Worm (Caenorhabditis elegans): ENCODE data around the gene algn-3.
A peak's percentile ranks its signal among the peaks of the same experiment; 100 is the strongest.

The algn-3 gene

ce11 chrII:14171558-14171957, 38.9 kb upstream of the algn-3 start, which contains the start of gene eat-2:
TSS of gene eat-2 (minus strand) at chrII:14171658.
- TF ChIP-seq lsy-27 (tag; optimal IDR thresholded peaks at IDR 0.05; ENCODE audit: borderline replicate concordance, insufficient read depth) (no peak), unc-130 (GFP tag; optimal IDR thresholded peaks at IDR 0.05) (no peak), lin-26 (GFP tag; IDR thresholded peaks at IDR 0.05) (no peak), athp-1 (tag; optimal IDR thresholded peaks at IDR 0.05) (no peak), ceh-58 (GFP tag; IDR thresholded peaks at IDR 0.05) (no peak), die-1 (tag; optimal IDR thresholded peaks at IDR 0.05) (no peak)

ce11 chrII:14165430-14165929, 32.8 kb upstream of the algn-3 start:
- no peak for TF ChIP-seq hsf-1 (GFP tag; IDR thresholded peaks at IDR 0.05)
- no peak for TF ChIP-seq lin-40 (tag; optimal IDR thresholded peaks at IDR 0.05)
- TF ChIP-seq ztf-18 (tag; optimal IDR thresholded peaks at IDR 0.05): no peak
- peak; percentile 81 for TF ChIP-seq egrh-3 (GFP tag; IDR thresholded peaks at IDR 0.05)
- no peak for TF ChIP-seq hlh-12 (tag; optimal IDR thresholded peaks at IDR 0.05)
- no peak for TF ChIP-seq B0261.1 (tag; optimal IDR thresholded peaks at IDR 0.05)
- no peak for TF ChIP-seq pha-4 (tag; optimal IDR thresholded peaks at IDR 0.05)
- TF ChIP-seq hrde-1 (tag; optimal IDR thresholded peaks at IDR 0.05; ENCODE audit: borderline replicate concordance): no peak
- no peak for TF ChIP-seq sea-2 (GFP tag; IDR thresholded peaks at IDR 0.05)
- no peak for TF ChIP-seq somi-1 (GFP tag; optimal IDR thresholded peaks at IDR 0.05)
- TF ChIP-seq dox-1 (GFP tag; IDR thresholded peaks at IDR 0.05): no peak
- no peak for TF ChIP-seq bed-2 (GFP tag; IDR thresholded peaks at IDR 0.05)
- no peak for TF ChIP-seq egl-44 (GFP tag; IDR thresholded peaks at IDR 0.05)
- TF ChIP-seq nfya-2 (GFP tag; IDR thresholded peaks at IDR 0.05): no peak
- TF ChIP-seq cebp-1 (GFP tag; IDR thresholded peaks at IDR 0.05): 0 out of 2 replicates have a peak, but pooled peaks have one; percentile 20
- no peak for TF ChIP-seq cebp-1 (tag; optimal IDR thresholded peaks at IDR 0.05)
- no peak for TF ChIP-seq lin-54 (GFP tag; optimal IDR thresholded peaks at IDR 0.05)
- TF ChIP-seq sdz-38 (tag; optimal IDR thresholded peaks at IDR 0.05): no peak
- peak; percentile 78 for TF ChIP-seq zfh-2 (GFP tag; conservative IDR thresholded peaks at IDR 0.05)

DNA sequence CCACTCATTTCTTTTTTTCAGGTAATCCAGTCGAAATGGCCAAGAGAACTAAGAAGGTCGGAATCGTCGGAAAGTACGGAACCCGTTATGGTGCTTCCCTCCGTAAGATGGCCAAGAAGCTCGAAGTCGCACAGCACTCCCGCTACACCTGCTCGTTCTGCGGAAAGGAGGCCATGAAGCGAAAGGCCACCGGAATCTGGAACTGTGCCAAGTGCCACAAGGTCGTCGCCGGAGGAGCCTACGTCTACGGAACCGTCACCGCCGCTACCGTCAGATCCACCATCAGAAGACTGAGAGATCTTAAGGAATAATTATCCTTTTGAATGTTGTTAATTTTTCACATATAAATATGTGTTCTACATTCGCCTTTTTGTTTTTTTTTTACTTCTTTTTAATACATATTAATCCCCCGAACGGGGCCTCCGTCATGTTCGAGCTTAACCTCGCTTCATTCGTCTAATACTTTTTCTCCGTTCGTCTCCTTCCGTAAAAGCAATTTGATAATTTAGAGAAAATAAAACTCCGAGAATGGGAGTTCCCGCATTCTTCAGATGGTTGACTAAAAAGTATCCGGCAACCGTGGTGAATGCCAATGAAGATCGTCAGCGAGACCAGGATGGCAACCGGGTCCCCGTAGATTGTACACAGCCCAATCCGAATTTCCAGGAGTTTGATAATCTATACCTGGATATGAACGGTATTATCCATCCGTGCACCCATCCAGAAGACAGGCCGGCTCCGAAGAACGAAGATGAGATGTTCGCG, 22.8 kb upstream of the algn-3 start, which contains the start of the genes rpl-43 and xrn-2:
rpl-43 (plus strand) TSS at position 36 of the 765 bp plus-strand sequence.
xrn-2 (plus strand) TSS at position 510 of the 765 bp plus-strand sequence.
- TF ChIP-seq efl-1 (GFP tag; optimal IDR thresholded peaks at IDR 0.05) (peak; percentile 7), rec-8 (tag; optimal IDR thresholded peaks at IDR 0.05) (peak in 1 of 2 experiments; percentile 70), hmg-1.2 (GFP tag; IDR thresholded peaks at IDR 0.05) (peak; percentile 39), Y79H2A.3 (GFP tag; conservative IDR thresholded peaks at IDR 0.05) (peak; percentile 83; the same call in 1 of the 2 replicates), lin-40 (tag; optimal IDR thresholded peaks at IDR 0.05) (no peak), lin-35 (GFP tag; optimal IDR thresholded peaks at IDR 0.05) (no peak), pbrm-1 (GFP tag; IDR thresholded peaks at IDR 0.05) (peak; percentile 60), F52B5.7 (tag; optimal IDR thresholded peaks at IDR 0.05) (peak; percentile 69), attf-6 (GFP tag; IDR thresholded peaks at IDR 0.05) (peak; percentile 87), die-1 (tag; optimal IDR thresholded peaks at IDR 0.05) (peak; percentile 56), fkh-3 (tag; optimal IDR thresholded peaks at IDR 0.05) (peak; percentile 79), let-526 (GFP tag; IDR thresholded peaks at IDR 0.05) (no peak), B0261.1 (tag; optimal IDR thresholded peaks at IDR 0.05) (no peak), F55B11.4 (tag; optimal IDR thresholded peaks at IDR 0.05; ENCODE audit: borderline replicate concordance, insufficient read depth) (no peak), zim-3 (tag; optimal IDR thresholded peaks at IDR 0.05) (no peak), rpc-1 (optimal IDR thresholded peaks at IDR 0.05) (no peak), rpc-1 (tag; optimal IDR thresholded peaks at IDR 0.05) (no peak), lir-1 (GFP tag; conservative IDR thresholded peaks at IDR 0.05) (0 out of 2 replicates have a peak, but pooled peaks have one; percentile 17), egrh-3 (GFP tag; IDR thresholded peaks at IDR 0.05) (peak; percentile 67), dpff-1 (tag; optimal IDR thresholded peaks at IDR 0.05) (peak; percentile 65), Y53F4B.3 (GFP tag; IDR thresholded peaks at IDR 0.05) (no peak), ceh-100 (GFP tag; IDR thresholded peaks at IDR 0.05) (peak; percentile 72), F57C9.4 (tag; optimal IDR thresholded peaks at IDR 0.05) (no peak), B0019.2 (GFP tag; conservative IDR thresholded peaks at IDR 0.05) (no peak)

All from whole organism, young adult.